Fruit fly (Drosophila melanogaster) whole organism, embryonic: ENCODE results near the gene Phyhd1.

Source experiments
- CG10543 ChIP-seq: fragments of 200-800 bp; sonication (Bioruptor generic); optimal IDR thresholded peaks from 3 replicates; lab custom pipeline; 2017; ENCODE audit warnings: missing biosample characterization, mild to moderate bottlenecking, missing genetic modification characterization, moderate library complexity
- CG13624 ChIP-seq: fragments of 200-800 bp; sonication (Bioruptor generic); optimal IDR thresholded peaks from 2 replicates; lab custom pipeline; 2016; ENCODE audit warnings: missing biosample characterization, missing genetic modification characterization
- CG15011 ChIP-seq: fragments of 200-800 bp; sonication (Bioruptor generic); optimal IDR thresholded peaks from 3 replicates; lab custom pipeline; 2018; ENCODE audit warnings: missing biosample characterization, mild to moderate bottlenecking, missing genetic modification characterization
- CG1603 ChIP-seq: fragments of 200-800 bp; sonication (Bioruptor generic); optimal IDR thresholded peaks from 2 replicates; lab custom pipeline; 2019; ENCODE audit warnings: missing biosample characterization, mild to moderate bottlenecking, missing genetic modification characterization, moderate library complexity
- CG16815 ChIP-seq: fragments of 200-800 bp; sonication (Bioruptor generic); optimal IDR thresholded peaks from 3 replicates; lab custom pipeline; 2017; ENCODE audit warnings: missing biosample characterization, mild to moderate bottlenecking, missing genetic modification characterization
- CG2199 ChIP-seq: fragments of 200-800 bp; sonication (Bioruptor generic); IDR thresholded peaks from 3 replicates; pipeline ENCODE4 v1.3.6; 2022; ENCODE audit warnings: missing biosample characterization, missing genetic modification characterization
- CG31365 ChIP-seq: fragments of 200-800 bp; sonication (Bioruptor generic); optimal IDR thresholded peaks from 2 replicates; lab custom pipeline; 2018; ENCODE audit warnings: missing biosample characterization, mild to moderate bottlenecking, missing genetic modification characterization
- CG32772 ChIP-seq: fragments of 200-800 bp; sonication (Bioruptor generic); IDR thresholded peaks from 2 replicates; pipeline ENCODE4 v1.3.6; 2022; ENCODE audit warnings: missing biosample characterization, missing genetic modification characterization
- CG33213 ChIP-seq: fragments of 200-800 bp; sonication (Bioruptor generic); optimal IDR thresholded peaks from 3 replicates; lab custom pipeline; 2016; ENCODE audit warnings: missing biosample characterization, missing genetic modification characterization
- CG4404 ChIP-seq: fragments of 200-800 bp; sonication (Bioruptor generic); IDR thresholded peaks from 2 replicates; pipeline ENCODE4 v1.3.6; 2022; ENCODE audit warnings: missing biosample characterization, missing genetic modification characterization
- CG5245 ChIP-seq: fragments of 200-800 bp; sonication (Bioruptor generic); optimal IDR thresholded peaks from 3 replicates; lab custom pipeline; 2016; ENCODE audit warnings: missing biosample characterization, missing genetic modification characterization
- CG8089 ChIP-seq: fragments of 200-800 bp; sonication (Bioruptor generic); optimal IDR thresholded peaks from 3 replicates; lab custom pipeline; 2016; ENCODE audit warnings: missing biosample characterization, missing genetic modification characterization
- CG8281 ChIP-seq: fragments of 200-800 bp; sonication (Bioruptor generic); optimal IDR thresholded peaks from 2 replicates; lab custom pipeline; 2018; ENCODE audit warnings: missing biosample characterization, mild to moderate bottlenecking, missing genetic modification characterization, moderate library complexity
- CG8359 ChIP-seq: fragments of 200-800 bp; sonication (Bioruptor generic); optimal IDR thresholded peaks from 2 replicates; lab custom pipeline; 2017; ENCODE audit warnings: missing biosample characterization, mild to moderate bottlenecking, missing genetic modification characterization, borderline replicate concordance
- CG8944 ChIP-seq: fragments of 200-800 bp; sonication (Bioruptor generic); optimal IDR thresholded peaks from 3 replicates; lab custom pipeline; 2016; ENCODE audit warnings: missing biosample characterization, missing genetic modification characterization
- CoRest ChIP-seq: fragments of 200-800 bp; sonication (Bioruptor generic); optimal IDR thresholded peaks from 3 replicates; lab custom pipeline; 2018; ENCODE audit warnings: missing biosample characterization, mild to moderate bottlenecking, missing genetic modification characterization, moderate library complexity
- Doc2 ChIP-seq: fragments of 200-800 bp; sonication (Bioruptor generic); IDR thresholded peaks from 2 replicates; pipeline ENCODE4 v1.3.6; 2022; ENCODE audit warnings: missing biosample characterization, missing genetic modification characterization
- Hr78 ChIP-seq, 2 experiments: fragments of 200-800 bp in 1 of 2; fragments of >200 bp in 1 of 2; sonication (Bioruptor generic) in 1 of 2; optimal IDR thresholded peaks; 2 replicates each; lab custom pipeline; 2017 to 2019; ENCODE audit warnings: missing biosample characterization in 2 of 2, missing genetic modification characterization in 2 of 2, mild to moderate bottlenecking in 1 of 2, moderate library complexity in 1 of 2
- Hsf ChIP-seq: fragments of 200-800 bp; sonication (Bioruptor generic); optimal IDR thresholded peaks from 3 replicates; lab custom pipeline; 2016; ENCODE audit warnings: missing biosample characterization, missing genetic modification characterization
- Kr ChIP-seq: fragments of 200-800 bp; sonication (Bioruptor generic); optimal IDR thresholded peaks from 2 replicates; lab custom pipeline; 2017; ENCODE audit warnings: missing biosample characterization, mild to moderate bottlenecking, missing genetic modification characterization
- Meics ChIP-seq: fragments of 200-800 bp; sonication (Bioruptor generic); optimal IDR thresholded peaks from 2 replicates; lab custom pipeline; 2017; ENCODE audit warnings: missing biosample characterization, mild to moderate bottlenecking, missing genetic modification characterization
- NC2β ChIP-seq: fragments of 200-800 bp; sonication (Bioruptor generic); optimal IDR thresholded peaks from 2 replicates; lab custom pipeline; 2016; ENCODE audit warnings: missing biosample characterization, missing genetic modification characterization
- NfI ChIP-seq: fragments of 200-800 bp; sonication (Bioruptor generic); optimal IDR thresholded peaks from 3 replicates; lab custom pipeline; 2018; ENCODE audit warnings: missing biosample characterization, mild to moderate bottlenecking, missing genetic modification characterization, moderate library complexity
- PHDP ChIP-seq: fragments of 200-800 bp; sonication (Bioruptor generic); optimal IDR thresholded peaks from 3 replicates; lab custom pipeline; 2018; ENCODE audit warnings: missing biosample characterization, mild to moderate bottlenecking, missing genetic modification characterization, moderate library complexity
- Side ChIP-seq: fragments of 200-800 bp; sonication (Bioruptor generic); optimal IDR thresholded peaks from 2 replicates; lab custom pipeline; 2016; ENCODE audit warnings: missing biosample characterization, missing genetic modification characterization
- Stat92E ChIP-seq, 3 experiments: fragments of >200 bp in 2 of 3; fragments of 200-800 bp in 1 of 3; sonication (Bioruptor generic) in 1 of 3; optimal IDR thresholded peaks; 2 replicates each; lab custom pipeline; 2017 to 2019; ENCODE audit warnings: missing biosample characterization in 3 of 3, missing genetic modification characterization in 3 of 3, mild to moderate bottlenecking in 1 of 3, moderate library complexity in 1 of 3
- ab ChIP-seq: fragments of 200-800 bp; sonication (Bioruptor generic); optimal IDR thresholded peaks from 2 replicates; lab custom pipeline; 2016; ENCODE audit warnings: missing biosample characterization, missing genetic modification characterization
- bigmax ChIP-seq: fragments of 200-800 bp; sonication (Bioruptor generic); optimal IDR thresholded peaks from 2 replicates; lab custom pipeline; 2018; ENCODE audit warnings: missing biosample characterization, mild to moderate bottlenecking, missing genetic modification characterization
- corto ChIP-seq: fragments of 200-800 bp; sonication (Bioruptor generic); optimal IDR thresholded peaks from 2 replicates; lab custom pipeline; 2016; ENCODE audit warnings: missing biosample characterization, mild to moderate bottlenecking, missing genetic modification characterization, moderate library complexity
- cwo ChIP-seq: fragments of 200-800 bp; sonication (Bioruptor generic); optimal IDR thresholded peaks from 3 replicates; lab custom pipeline; 2017; ENCODE audit warnings: missing biosample characterization, missing genetic modification characterization, mild to moderate bottlenecking, moderate library complexity, missing genetic modification reagents
- dimm ChIP-seq: fragments of 200-800 bp; sonication (Bioruptor generic); IDR thresholded peaks from 2 replicates; pipeline ENCODE4 v1.3.6; 2022; ENCODE audit warnings: missing biosample characterization, missing genetic modification characterization
- ems ChIP-seq: fragments of 200-800 bp; sonication (Bioruptor generic); optimal IDR thresholded peaks from 3 replicates; lab custom pipeline; 2016; ENCODE audit warnings: missing biosample characterization, missing genetic modification characterization
- exex ChIP-seq: fragments of 200-800 bp; sonication (Bioruptor generic); optimal IDR thresholded peaks from 4 replicates; lab custom pipeline; 2018; ENCODE audit warnings: missing biosample characterization, mild to moderate bottlenecking, missing genetic modification characterization, moderate library complexity
- fd96Cb ChIP-seq: fragments of 200-800 bp; sonication (Bioruptor generic); optimal IDR thresholded peaks from 2 replicates; lab custom pipeline; 2018; ENCODE audit warnings: missing biosample characterization, mild to moderate bottlenecking, missing genetic modification characterization, moderate library complexity
- hbn ChIP-seq: fragments of 200-800 bp; sonication (Bioruptor generic); IDR thresholded peaks from 2 replicates; pipeline ENCODE4 v1.3.6; 2022; ENCODE audit warnings: missing biosample characterization, missing genetic modification characterization; ENCODE audit not compliant: partially characterized antibody
- ind ChIP-seq: fragments of 200-800 bp; sonication (Bioruptor generic); optimal IDR thresholded peaks from 3 replicates; lab custom pipeline; 2016; ENCODE audit warnings: missing biosample characterization, missing genetic modification characterization
- insv ChIP-seq, 2 experiments: fragments of 200-800 bp; sonication (Bioruptor generic); optimal IDR thresholded peaks; 3 replicates each; lab custom pipeline; 2016 to 2018; ENCODE audit warnings: missing biosample characterization in 2 of 2, missing genetic modification characterization in 2 of 2
- klu ChIP-seq: fragments of 200-800 bp; sonication (Bioruptor generic); IDR thresholded peaks from 2 replicates; pipeline ENCODE4 v1.3.6; 2022; ENCODE audit warnings: missing biosample characterization, missing genetic modification characterization
- lola ChIP-seq, 3 experiments: fragments of >200 bp in 2 of 3; fragments of 200-800 bp in 1 of 3; sonication (Bioruptor generic) in 1 of 3; optimal IDR thresholded peaks; 2 replicates each; lab custom pipeline; 2017 to 2019; ENCODE audit warnings: missing biosample characterization in 3 of 3, missing genetic modification characterization in 3 of 3, mild to moderate bottlenecking in 1 of 3, moderate library complexity in 1 of 3
- maf-S ChIP-seq: fragments of 200-800 bp; sonication (Bioruptor generic); optimal IDR thresholded peaks from 2 replicates; lab custom pipeline; 2016; ENCODE audit warnings: missing biosample characterization, missing genetic modification characterization
- nerfin-1 ChIP-seq: fragments of 200-800 bp; sonication (Bioruptor generic); optimal IDR thresholded peaks from 3 replicates; lab custom pipeline; 2019; ENCODE audit warnings: missing biosample characterization, mild to moderate bottlenecking, missing genetic modification characterization, moderate library complexity
- nom ChIP-seq: fragments of 200-800 bp; sonication (Bioruptor generic); optimal IDR thresholded peaks from 2 replicates; lab custom pipeline; 2017; ENCODE audit warnings: missing biosample characterization, missing genetic modification characterization, mild to moderate bottlenecking, moderate library complexity, missing genetic modification reagents
- odd ChIP-seq: fragments of 200-800 bp; sonication (Bioruptor generic); optimal IDR thresholded peaks from 2 replicates; lab custom pipeline; 2017; ENCODE audit warnings: missing biosample characterization, mild to moderate bottlenecking, missing genetic modification characterization
- org-1 ChIP-seq: fragments of 200-800 bp; sonication (Bioruptor generic); optimal IDR thresholded peaks from 2 replicates; lab custom pipeline; 2017; ENCODE audit warnings: missing biosample characterization, missing genetic modification characterization
- phol ChIP-seq: fragments of 200-800 bp; sonication (Bioruptor generic); optimal IDR thresholded peaks from 3 replicates; lab custom pipeline; 2018; ENCODE audit warnings: missing biosample characterization, mild to moderate bottlenecking, missing genetic modification characterization, moderate library complexity
- psq ChIP-seq: fragments of 200-800 bp; sonication (Bioruptor generic); optimal IDR thresholded peaks from 2 replicates; lab custom pipeline; 2017; ENCODE audit warnings: missing biosample characterization, missing genetic modification characterization
- sisA ChIP-seq: fragments of 200-800 bp; sonication (Bioruptor generic); IDR thresholded peaks from 2 replicates; pipeline ENCODE4 v1.3.6; 2022; ENCODE audit warnings: missing biosample characterization, missing genetic modification characterization
- ssp ChIP-seq: fragments of 200-800 bp; sonication (Bioruptor generic); IDR thresholded peaks from 2 replicates; pipeline ENCODE4 v1.3.6; 2022; ENCODE audit warnings: missing biosample characterization, missing genetic modification characterization
- stwl ChIP-seq: fragments of 200-800 bp; sonication (Bioruptor generic); optimal IDR thresholded peaks from 3 replicates; lab custom pipeline; 2018; ENCODE audit warnings: missing biosample characterization, mild to moderate bottlenecking, missing genetic modification characterization, moderate library complexity
- tll ChIP-seq, 2 experiments: fragments of 200-800 bp in 1 of 2; fragments of >200 bp in 1 of 2; sonication (Bioruptor generic) in 1 of 2; optimal IDR thresholded peaks; 2 replicates each; lab custom pipeline; 2017 to 2019; ENCODE audit warnings: missing biosample characterization in 2 of 2, missing genetic modification characterization in 2 of 2, mild to moderate bottlenecking in 1 of 2, moderate library complexity in 1 of 2

Phyhd1 gene

DNA sequence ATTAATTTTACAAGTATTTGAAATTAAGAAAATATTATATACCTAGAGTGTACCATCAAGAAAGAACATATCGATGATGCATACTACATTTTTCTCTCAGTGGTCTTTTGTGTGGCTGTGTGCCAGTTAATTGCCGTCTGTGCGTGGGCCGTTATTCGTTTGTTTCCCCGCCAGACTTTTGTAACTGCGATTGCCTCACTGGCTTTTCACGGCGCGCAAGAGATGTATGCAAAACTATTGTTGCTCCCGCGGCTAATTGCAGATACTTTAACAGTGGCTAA lies 897 bp upstream of the Phyhd1 start (continued):
- peak; percentile 57; the same call in 1 of the 2 replicates for TF ChIP-seq CG32772 (GFP tag; lab: Robert Waterston, UW)
- no peak for TF ChIP-seq Side (GFP tag; lab: Kevin White, UChicago)
- no peak for TF ChIP-seq ems
- TF ChIP-seq PHDP, result peak; percentile 19
- no peak for TF ChIP-seq ab (GFP tag; lab: Kevin White, UChicago)
- no peak for TF ChIP-seq Hr78 (GFP tag; optimal IDR thresholded peaks at IDR 0.05; lab: Kevin White, UChicago)
- peak; percentile 62 for TF ChIP-seq CG1603
- TF ChIP-seq NfI (GFP tag; lab: Kevin White, UChicago), result peak; percentile 25
- no peak for TF ChIP-seq exex (tag; lab: Kevin White, UChicago)
- peak; percentile 75 for TF ChIP-seq sisA (GFP tag; lab: Robert Waterston, UW)
- TF ChIP-seq CG31365, result peak; percentile 13
- no peak for TF ChIP-seq CG15011 (GFP tag; lab: Kevin White, UChicago)
- peak; percentile 25; the same call in 1 of the 2 replicates for TF ChIP-seq ssp (GFP tag; lab: Robert Waterston, UW)
- TF ChIP-seq CG8359 (GFP tag; lab: Kevin White, UChicago), result peak; percentile 19
- TF ChIP-seq CoRest (tag; lab: Kevin White, UChicago), result no peak
- no peak for TF ChIP-seq nom (GFP tag; lab: Kevin White, UChicago)
- no peak for TF ChIP-seq odd (GFP tag; lab: Kevin White, UChicago)
- TF ChIP-seq Hsf (GFP tag; lab: Kevin White, UChicago), result no peak
- peak; percentile 24; the same call in 1 of the 2 replicates for TF ChIP-seq CG4404
- no peak for TF ChIP-seq NC2β (GFP tag; lab: Kevin White, UChicago)
- TF ChIP-seq hbn, result no peak
- no peak for TF ChIP-seq lola (GFP tag; optimal IDR thresholded peaks at IDR 0.05; lab: Kevin White, UChicago)
- no peak for TF ChIP-seq CG8944 (GFP tag; lab: Kevin White, UChicago)
- no peak for TF ChIP-seq psq (GFP tag; lab: Kevin White, UChicago)
- no peak for TF ChIP-seq CG8281 (tag; lab: Kevin White, UChicago)
- TF ChIP-seq org-1 (GFP tag; lab: Kevin White, UChicago), result no peak
- no peak for TF ChIP-seq CG10543 (GFP tag; lab: Kevin White, UChicago)
- no peak for TF ChIP-seq cwo (GFP tag; lab: Kevin White, UChicago)
- TF ChIP-seq maf-S (GFP tag; lab: Kevin White, UChicago), result no peak
- no peak for TF ChIP-seq Stat92E (GFP tag; optimal IDR thresholded peaks at IDR 0.05; lab: Kevin White, UChicago)
- peak; percentile 61 for TF ChIP-seq CG5245
- no peak for TF ChIP-seq CG33213 (GFP tag; lab: Kevin White, UChicago)
- no peak for TF ChIP-seq CG13624 (GFP tag; lab: Kevin White, UChicago)
- TF ChIP-seq phol (tag; lab: Kevin White, UChicago), result peak; percentile 49
- TF ChIP-seq corto (GFP tag; lab: Kevin White, UChicago), result no peak
- peak; percentile 8 for TF ChIP-seq ind (GFP tag; lab: Kevin White, UChicago)
- TF ChIP-seq klu (GFP tag; lab: Robert Waterston, UW), result peak; percentile 42; the same call in 1 of the 2 replicates
- TF ChIP-seq stwl (tag; lab: Kevin White, UChicago), result no peak
- TF ChIP-seq tll (GFP tag; optimal IDR thresholded peaks at IDR 0.05; lab: Kevin White, UChicago), result no peak
- TF ChIP-seq Meics (GFP tag; lab: Kevin White, UChicago), result no peak
- TF ChIP-seq CG8089 (GFP tag; lab: Kevin White, UChicago), result no peak
- TF ChIP-seq CG16815 (GFP tag; lab: Kevin White, UChicago), result no peak
- no peak for TF ChIP-seq Doc2
- TF ChIP-seq bigmax (GFP tag; lab: Kevin White, UChicago), result no peak
- TF ChIP-seq CG2199 (GFP tag; lab: Robert Waterston, UW), result peak; percentile 80; the same call in 1 of the 3 replicates
- TF ChIP-seq dimm (GFP tag; lab: Robert Waterston, UW), result no peak
- peak; percentile 48 for TF ChIP-seq fd96Cb (tag; lab: Kevin White, UChicago)
- no peak for TF ChIP-seq Kr (GFP tag; lab: Kevin White, UChicago)
- TF ChIP-seq nerfin-1, result no peak
- no peak for TF ChIP-seq insv (GFP tag; optimal IDR thresholded peaks at IDR 0.05; lab: Kevin White, UChicago)
